Fruit fly (Drosophila melanogaster) whole organism, prepupa: ENCODE results near the gene CG7408.
"Not testable (repeated sequence)": the region's sequence is repeated elsewhere in the genome, so short reads cannot be mapped to it uniquely, and the experiment has no call there.

ENCODE experiments used
- Blimp-1 ChIP-seq: fragments of 200-800 bp; sonication (Bioruptor generic); optimal IDR thresholded peaks from 3 replicates; lab custom pipeline; 2017; ENCODE audit warnings: missing biosample characterization, missing genetic modification characterization, mild to moderate bottlenecking, moderate library complexity, missing genetic modification reagents
- CG10631 ChIP-seq: fragments of 200-800 bp; sonication (Bioruptor generic); optimal IDR thresholded peaks from 2 replicates; lab custom pipeline; 2016; ENCODE audit warnings: missing biosample characterization, missing genetic modification characterization
- CG11294 ChIP-seq: fragments of 200-800 bp; sonication (Bioruptor generic); IDR thresholded peaks from 2 replicates; pipeline ENCODE4 v1.3.6; 2022; ENCODE audit warnings: missing biosample characterization, missing genetic modification characterization
- CG11902 ChIP-seq: fragments of 200-800 bp; sonication (Bioruptor generic); optimal IDR thresholded peaks from 3 replicates; lab custom pipeline; 2016; ENCODE audit warnings: missing biosample characterization, missing genetic modification characterization
- CG15336 ChIP-seq: fragments of 200-800 bp; sonication (Bioruptor generic); IDR thresholded peaks from 2 replicates; pipeline ENCODE4 v1.3.6; 2022; ENCODE audit warnings: missing biosample characterization, missing genetic modification characterization
- CG1621 ChIP-seq: fragments of 200-800 bp; sonication (Bioruptor generic); optimal IDR thresholded peaks from 3 replicates; lab custom pipeline; 2018; ENCODE audit warnings: missing biosample characterization, mild to moderate bottlenecking, missing genetic modification characterization
- CG3032 ChIP-seq: fragments of 200-800 bp; optimal IDR thresholded peaks from 2 replicates; lab custom pipeline; 2019; ENCODE audit warnings: missing biosample characterization, mild to moderate bottlenecking, missing genetic modification characterization, moderate library complexity
- CG34406 ChIP-seq: fragments of 200-800 bp; sonication (Bioruptor generic); optimal IDR thresholded peaks from 3 replicates; lab custom pipeline; 2016; ENCODE audit warnings: missing biosample characterization, missing genetic modification characterization
- CG3919 ChIP-seq: fragments of 200-800 bp; sonication (Bioruptor generic); optimal IDR thresholded peaks from 3 replicates; lab custom pipeline; 2016; ENCODE audit warnings: missing biosample characterization, missing genetic modification characterization
- CG4318 ChIP-seq: fragments of 200-800 bp; sonication (Bioruptor generic); optimal IDR thresholded peaks from 3 replicates; lab custom pipeline; 2017; ENCODE audit warnings: missing biosample characterization, mild to moderate bottlenecking, missing genetic modification characterization
- CG6163 ChIP-seq: fragments of 200-800 bp; sonication (Bioruptor generic); IDR thresholded peaks from 3 replicates; pipeline ENCODE4 v1.3.6; 2022; ENCODE audit warnings: missing biosample characterization, missing genetic modification characterization
- CG6792 ChIP-seq: fragments of 200-800 bp; sonication (Bioruptor generic); optimal IDR thresholded peaks from 3 replicates; lab custom pipeline; 2016; ENCODE audit warnings: missing biosample characterization, missing genetic modification characterization
- CG6808 ChIP-seq: fragments of 200-800 bp; sonication (Bioruptor generic); optimal IDR thresholded peaks from 3 replicates; lab custom pipeline; 2017; ENCODE audit warnings: missing biosample characterization, missing genetic modification characterization, mild to moderate bottlenecking, moderate library complexity, missing genetic modification reagents
- CG6854 ChIP-seq: fragments of 200-800 bp; sonication (Bioruptor generic); optimal IDR thresholded peaks from 2 replicates; lab custom pipeline; 2017; ENCODE audit warnings: missing biosample characterization, mild to moderate bottlenecking, missing genetic modification characterization
- CG8119 ChIP-seq: fragments of 200-800 bp; sonication (Bioruptor generic); IDR thresholded peaks from 3 replicates; pipeline ENCODE4 v1.3.6; 2022; ENCODE audit warnings: missing biosample characterization, missing genetic modification characterization
- CG8632 ChIP-seq: fragments of 200-800 bp; sonication (Bioruptor generic); optimal IDR thresholded peaks from 3 replicates; lab custom pipeline; 2016; ENCODE audit warnings: missing biosample characterization, missing genetic modification characterization
- Eip75B ChIP-seq: fragments of 200-800 bp; sonication (Bioruptor generic); optimal IDR thresholded peaks from 3 replicates; lab custom pipeline; 2016; ENCODE audit warnings: missing biosample characterization, missing genetic modification characterization
- Eip78C ChIP-seq: fragments of 200-800 bp; sonication (Bioruptor generic); peaks from one replicate; lab custom pipeline; 2016; ENCODE audit warnings: missing biosample characterization, missing genetic modification characterization
- Eip93F ChIP-seq: fragments of 200-800 bp; sonication (Bioruptor generic); optimal IDR thresholded peaks from 2 replicates; lab custom pipeline; 2016; ENCODE audit warnings: missing biosample characterization, mild to moderate bottlenecking, missing genetic modification characterization
- Ets96B ChIP-seq: fragments of 200-800 bp; optimal IDR thresholded peaks from 2 replicates; lab custom pipeline; 2019; ENCODE audit warnings: missing biosample characterization, mild to moderate bottlenecking, missing genetic modification characterization, moderate library complexity
- Lpt ChIP-seq: fragments of 200-800 bp; sonication (Bioruptor generic); optimal IDR thresholded peaks from 3 replicates; lab custom pipeline; 2016; ENCODE audit warnings: missing biosample characterization, missing genetic modification characterization
- Met ChIP-seq: fragments of 200-800 bp; sonication (Bioruptor generic); optimal IDR thresholded peaks from 3 replicates; lab custom pipeline; 2016; ENCODE audit warnings: missing biosample characterization, missing genetic modification characterization
- Sox102F ChIP-seq: fragments of 200-800 bp; sonication (Bioruptor generic); optimal IDR thresholded peaks from 2 replicates; lab custom pipeline; 2016; ENCODE audit warnings: missing biosample characterization, mild to moderate bottlenecking, missing genetic modification characterization
- Sox14 ChIP-seq: fragments of 200-800 bp; sonication (Bioruptor generic); optimal IDR thresholded peaks from 3 replicates; lab custom pipeline; 2016; ENCODE audit warnings: missing biosample characterization, missing genetic modification characterization
- achi ChIP-seq: fragments of 200-800 bp; sonication (Bioruptor generic); optimal IDR thresholded peaks from 3 replicates; lab custom pipeline; 2016; ENCODE audit warnings: missing biosample characterization, missing genetic modification characterization
- acj6 ChIP-seq: fragments of 200-800 bp; sonication (Bioruptor generic); optimal IDR thresholded peaks from 3 replicates; lab custom pipeline; 2016; ENCODE audit warnings: missing biosample characterization, missing genetic modification characterization
- cyc ChIP-seq: fragments of 200-800 bp; sonication (Bioruptor generic); optimal IDR thresholded peaks from 3 replicates; lab custom pipeline; 2016; ENCODE audit warnings: missing biosample characterization, missing genetic modification characterization
- dac ChIP-seq: fragments of 200-800 bp; sonication (Bioruptor generic); optimal IDR thresholded peaks from 2 replicates; lab custom pipeline; 2017; ENCODE audit warnings: missing biosample characterization, mild to moderate bottlenecking, missing genetic modification characterization
- dsx ChIP-seq: fragments of 200-800 bp; optimal IDR thresholded peaks from 3 replicates; lab custom pipeline; 2019; ENCODE audit warnings: missing biosample characterization, mild to moderate bottlenecking, missing genetic modification characterization, moderate library complexity; ENCODE audit not compliant: poor library complexity, severe bottlenecking
- eg ChIP-seq: fragments of 200-800 bp; sonication (Bioruptor generic); IDR thresholded peaks from 3 replicates; pipeline ENCODE4 v1.3.6; 2022; ENCODE audit warnings: missing biosample characterization, missing genetic modification characterization
- fd59A ChIP-seq: fragments of 200-800 bp; sonication (Bioruptor generic); optimal IDR thresholded peaks from 2 replicates; lab custom pipeline; 2017; ENCODE audit warnings: missing biosample characterization, mild to moderate bottlenecking, missing genetic modification characterization, missing genetic modification reagents
- fd85E ChIP-seq: fragments of 200-800 bp; sonication (Bioruptor generic); optimal IDR thresholded peaks from 3 replicates; lab custom pipeline; 2016; ENCODE audit warnings: missing biosample characterization, missing genetic modification characterization
- fkh ChIP-seq: fragments of 200-800 bp; sonication (Bioruptor generic); optimal IDR thresholded peaks from 3 replicates; lab custom pipeline; 2017; ENCODE audit warnings: missing biosample characterization, mild to moderate bottlenecking, missing genetic modification characterization, moderate library complexity
- net ChIP-seq: fragments of 200-800 bp; sonication (Bioruptor generic); optimal IDR thresholded peaks from 3 replicates; lab custom pipeline; 2016; ENCODE audit warnings: missing biosample characterization, missing genetic modification characterization
- pdm3 ChIP-seq: fragments of 200-800 bp; sonication (Bioruptor generic); optimal IDR thresholded peaks from 3 replicates; lab custom pipeline; 2016; ENCODE audit warnings: missing biosample characterization, missing genetic modification characterization
- ss ChIP-seq, 2 experiments: fragments of 200-800 bp; sonication (Bioruptor generic); optimal IDR thresholded peaks; 2 replicates in 1 of 2; 3 replicates in 1 of 2; lab custom pipeline; 2017 to 2018; ENCODE audit warnings: mild to moderate bottlenecking in 2 of 2, missing biosample characterization in 2 of 2, missing genetic modification characterization in 2 of 2, moderate library complexity in 1 of 2
- topi ChIP-seq: fragments of 200-800 bp; sonication (Bioruptor generic); optimal IDR thresholded peaks from 3 replicates; lab custom pipeline; 2016; ENCODE audit warnings: missing biosample characterization, missing genetic modification characterization
- vri ChIP-seq: fragments of 200-800 bp; sonication (Bioruptor generic); optimal IDR thresholded peaks from 3 replicates; lab custom pipeline; 2016; ENCODE audit warnings: missing biosample characterization, mild to moderate bottlenecking, missing genetic modification characterization

Gene CG7408

DNA sequence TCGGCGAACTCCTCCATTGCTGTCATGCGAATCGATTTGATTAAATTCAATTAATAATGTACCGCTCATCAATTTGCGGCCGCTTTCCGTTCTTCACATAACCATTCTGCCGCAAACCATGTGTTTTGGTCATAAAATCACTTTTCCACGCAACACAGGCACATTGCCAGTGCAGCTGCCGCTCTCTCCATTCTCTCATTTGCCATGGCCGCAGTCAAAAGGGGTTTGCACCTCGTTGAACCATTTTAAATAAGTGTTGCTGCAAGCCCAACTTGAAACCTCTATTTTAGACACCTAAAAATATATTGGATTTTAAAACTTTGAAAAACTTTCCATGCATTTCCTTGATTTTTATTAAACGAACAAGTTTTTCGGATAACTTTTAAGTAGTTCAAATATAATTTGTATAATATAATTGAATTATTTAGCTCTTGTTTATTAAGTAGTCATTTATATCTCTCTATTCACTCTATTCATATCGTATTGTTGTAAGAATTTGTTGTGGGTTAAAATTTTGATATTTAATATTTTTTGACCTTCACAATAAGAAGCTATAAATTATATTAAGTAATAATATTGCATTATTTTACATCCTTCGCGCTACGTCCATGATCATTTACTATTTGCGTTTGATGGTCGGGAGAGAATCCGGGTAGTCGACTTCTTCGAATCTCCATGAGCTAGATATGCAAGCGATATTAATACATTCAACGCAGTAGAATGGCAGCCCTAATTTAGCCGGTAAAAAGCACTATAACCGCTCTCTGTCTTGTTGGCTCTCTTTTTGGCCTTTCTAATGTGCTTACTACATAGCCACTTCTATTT, 22.0 kb upstream of the CG7408 start, which contains the start of gene CG5535 (continued):
- no peak for TF ChIP-seq Sox102F (GFP tag; lab: Kevin White, UChicago)
- peak; percentile 79 for TF ChIP-seq net (GFP tag; lab: Kevin White, UChicago)
- TF ChIP-seq Eip75B (GFP tag; lab: Kevin White, UChicago): peak; percentile 20
- peak; percentile 77 for TF ChIP-seq CG8119
- TF ChIP-seq CG3919 (GFP tag; lab: Kevin White, UChicago): peak; percentile 68
- TF ChIP-seq CG4318 (GFP tag; lab: Kevin White, UChicago): peak; percentile 88
- TF ChIP-seq CG11294: peak; percentile 26; the same call in 1 of the 2 replicates
- peak; percentile 76 for TF ChIP-seq eg (GFP tag; lab: Robert Waterston, UW)
- no peak for TF ChIP-seq Eip93F (GFP tag; lab: Kevin White, UChicago)
- no peak for TF ChIP-seq fd85E (GFP tag; lab: Kevin White, UChicago)
- TF ChIP-seq dac (GFP tag; lab: Kevin White, UChicago): peak; percentile 60
- peak; percentile 90 for TF ChIP-seq Eip78C (GFP tag; lab: Kevin White, UChicago)
- TF ChIP-seq CG6854 (GFP tag; lab: Kevin White, UChicago): no peak
- peak; percentile 68 for TF ChIP-seq fkh (GFP tag; lab: Kevin White, UChicago)
- TF ChIP-seq Met (GFP tag; lab: Kevin White, UChicago): no peak
- TF ChIP-seq Sox14 (GFP tag; lab: Kevin White, UChicago): peak; percentile 41
- peak; percentile 76 for TF ChIP-seq acj6 (GFP tag; lab: Kevin White, UChicago)
- TF ChIP-seq CG15336 (GFP tag; lab: Robert Waterston, UW): peak; percentile 44
- no peak for TF ChIP-seq CG1621
- TF ChIP-seq Ets96B (tag; lab: Kevin White, UChicago): peak; percentile 73
- TF ChIP-seq CG6792 (GFP tag; lab: Kevin White, UChicago): peak; percentile 66
- TF ChIP-seq CG6808 (GFP tag; lab: Kevin White, UChicago): peak; percentile 88
- TF ChIP-seq achi (GFP tag; lab: Kevin White, UChicago): peak; percentile 78
- peak; percentile 2 for TF ChIP-seq cyc
- TF ChIP-seq Blimp-1 (GFP tag; lab: Kevin White, UChicago): no peak
- peak; percentile 83 for TF ChIP-seq CG10631 (GFP tag; lab: Kevin White, UChicago)
- peak; percentile 32 for TF ChIP-seq topi
- TF ChIP-seq CG3032: peak; percentile 75
- TF ChIP-seq pdm3 (GFP tag; lab: Kevin White, UChicago): peak; percentile 64
- TF ChIP-seq dsx (GFP tag; lab: Kevin White, UChicago): peak; percentile 50
- peak; percentile 57 for TF ChIP-seq CG8632 (GFP tag; lab: Kevin White, UChicago)
- TF ChIP-seq CG11902: peak; percentile 12

dm6 chr3L:17858174-17858573, 20.7 kb upstream of the CG7408 start, which contains the start of gene CG34002:
TSS of gene CG34002 (plus strand) at chr3L:17858474.
- TF ChIP-seq cyc; dsx (GFP tag; lab: Kevin White, UChicago); fd59A (GFP tag; lab: Kevin White, UChicago): not testable (repeated sequence)

dm6 chr3L:17884276-17884675, 5.4 kb downstream of the CG7408 start, which contains the start of gene CG5506:
TSS of gene CG5506 (minus strand) at chr3L:17884376.
- no peak for TF ChIP-seq pdm3 (GFP tag; lab: Kevin White, UChicago)
- TF ChIP-seq vri (GFP tag; lab: Kevin White, UChicago): peak; percentile 37
- TF ChIP-seq, all 60 proteins: peak for 1

DNA sequence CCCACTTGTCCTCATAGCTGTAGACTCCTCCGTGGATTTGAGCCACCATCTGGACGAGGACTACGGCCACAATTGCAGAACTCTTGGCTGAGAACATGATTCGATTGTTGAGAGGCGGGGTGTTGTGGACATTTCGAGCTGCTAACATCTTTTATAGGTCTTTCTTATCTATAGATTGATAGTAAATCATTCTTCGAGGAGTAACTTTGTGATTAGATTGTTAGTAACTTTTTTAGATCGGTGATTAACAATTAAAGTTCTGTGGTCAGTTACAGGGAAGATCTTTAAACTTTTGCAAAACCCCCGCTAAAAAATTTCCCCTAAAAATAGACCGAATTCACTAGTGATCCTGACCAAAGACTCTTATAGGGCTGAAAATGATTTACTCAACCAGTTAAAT, 7.6 kb downstream of the CG7408 start, which contains the start of gene CG16775:
Gene CG16775, minus strand, starts transcription at position 101 of the 400 bp plus-strand sequence.
- TF ChIP-seq ss (GFP tag; optimal IDR thresholded peaks at IDR 0.05; lab: Kevin White, UChicago) (no peak), vri (GFP tag; lab: Kevin White, UChicago) (no peak), Lpt (GFP tag; lab: Kevin White, UChicago) (no peak), fd85E (GFP tag; lab: Kevin White, UChicago) (no peak), CG34406 (GFP tag; lab: Kevin White, UChicago) (no peak), CG6163 (GFP tag; lab: Robert Waterston, UW) (no peak)
